Worm (Caenorhabditis elegans) whole organism, midembryonic: Measurements from ENCODE around the gene B0545.4.

Experiments used
- T22C8.4 ChIP-seq: fragments of 200-800 bp; sonication (Bioruptor generic); IDR thresholded peaks from 2 replicates; pipeline ENCODE4 v1.3.6; 2022; ENCODE audit warnings: missing genetic modification characterization, missing compliant biosample characterization
- flt-1 ChIP-seq: fragments of 200-800 bp; sonication (Bioruptor generic); IDR thresholded peaks from 2 replicates; pipeline ENCODE4 v1.3.6; 2022; ENCODE audit warnings: missing genetic modification characterization, missing compliant biosample characterization
- med-1 ChIP-seq: sonication (generic microtip); optimal IDR thresholded peaks from 2 replicates; lab custom pipeline; 2017; ENCODE audit warnings: missing genetic modification characterization, mild to moderate bottlenecking, missing compliant biosample characterization, antibody characterized with exemption, missing genetic modification reagents; ENCODE audit not compliant: insufficient read depth
- ref-1 ChIP-seq: fragments of 200-800 bp; sonication (Bioruptor generic); conservative IDR thresholded peaks from 2 replicates; pipeline ENCODE4 v1.3.6; 2022; ENCODE audit warnings: missing genetic modification reagents, missing genetic modification characterization, missing compliant biosample characterization
- tab-1 ChIP-seq: fragments of 200-800 bp; sonication (Bioruptor generic); IDR thresholded peaks from 2 replicates; pipeline ENCODE4 v1.3.6; 2022; ENCODE audit warnings: missing genetic modification characterization, missing compliant biosample characterization
- ztf-23 ChIP-seq: fragments of 200-800 bp; sonication (Bioruptor generic); IDR thresholded peaks from 2 replicates; pipeline ENCODE4 v1.3.6; 2022; ENCODE audit warnings: missing genetic modification reagents, missing genetic modification characterization, missing compliant biosample characterization
- ztf-29 ChIP-seq: fragments of 200-800 bp; sonication (Bioruptor generic); IDR thresholded peaks from 2 replicates; pipeline ENCODE4 v1.3.6; 2022; ENCODE audit warnings: missing genetic modification reagents, missing genetic modification characterization, missing compliant biosample characterization

DNA sequence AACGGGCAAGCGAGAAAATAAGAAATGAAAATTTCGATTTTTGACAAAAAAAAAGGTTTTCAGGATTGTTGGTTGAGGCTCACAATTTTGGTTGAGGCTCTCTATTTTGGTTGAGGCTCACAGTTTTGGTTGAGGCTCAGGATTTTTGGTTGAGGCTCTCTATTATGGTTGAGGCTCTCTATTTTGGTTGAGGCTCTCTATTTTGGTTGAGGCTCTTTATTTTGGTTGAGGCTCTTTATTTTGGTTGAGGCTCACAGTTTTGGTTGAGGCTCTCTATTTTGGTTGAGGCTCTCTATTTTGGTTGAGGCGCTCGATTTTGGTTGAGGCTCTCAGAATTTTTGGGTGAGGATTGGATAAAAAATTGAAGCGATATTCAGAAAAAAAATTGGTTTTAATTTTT lies 10.6 kb upstream of the B0545.4 start:
- no peak for TF ChIP-seq tab-1 (GFP tag; lab: Robert Waterston, UW)
- no peak for TF ChIP-seq flt-1
- no peak for TF ChIP-seq ztf-29 (GFP tag; lab: Robert Waterston, UW)
- no peak for TF ChIP-seq T22C8.4 (GFP tag; lab: Robert Waterston, UW)
- TF ChIP-seq med-1 (GFP tag; lab: Kevin White, UChicago): no peak
- TF ChIP-seq ztf-23: no peak
- no peak for TF ChIP-seq ref-1
